Worm (Caenorhabditis elegans): ENCODE measurements around the gene T25B9.9.

DNA sequence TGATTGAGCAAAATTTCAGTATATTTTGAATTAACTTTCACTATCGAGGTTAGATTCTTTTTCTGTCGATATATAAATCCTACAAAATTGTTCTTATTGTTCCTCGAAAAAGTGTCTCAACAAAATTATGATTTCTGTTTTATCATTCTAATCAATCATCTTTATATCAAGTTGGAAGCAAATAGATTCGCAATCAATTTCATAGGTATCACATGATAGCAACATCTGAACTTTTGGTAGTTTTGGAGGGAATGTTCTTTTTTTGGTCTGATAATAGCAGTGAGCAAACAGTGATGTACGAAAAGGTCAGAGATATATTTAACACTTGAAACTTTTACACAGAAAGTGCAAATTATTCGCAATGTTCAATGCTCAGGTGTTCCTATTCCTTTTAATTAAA, 41.4 kb downstream of the T25B9.9 start:
- TF ChIP-seq ama-1 (optimal IDR thresholded peaks at IDR 0.05), result no peak
- no peak for TF ChIP-seq B0310.2 (tag; optimal IDR thresholded peaks at IDR 0.05)
- TF ChIP-seq hmbx-1 (tag; optimal IDR thresholded peaks at IDR 0.05), result no peak
- TF ChIP-seq tbx-11 (GFP tag; IDR thresholded peaks at IDR 0.05), result no peak
- no peak for TF ChIP-seq hnd-1 (tag; optimal IDR thresholded peaks at IDR 0.05)
- TF ChIP-seq ceh-13 (GFP tag; optimal IDR thresholded peaks at IDR 0.05), result no peak
- TF ChIP-seq ceh-36 (tag; optimal IDR thresholded peaks at IDR 0.05), result no peak
- no peak for TF ChIP-seq pes-1 (GFP tag; IDR thresholded peaks at IDR 0.05)
- TF ChIP-seq scrt-1 (GFP tag; IDR thresholded peaks at IDR 0.05), result no peak
- TF ChIP-seq sea-1 (GFP tag; conservative IDR thresholded peaks at IDR 0.05), result no peak
- TF ChIP-seq flt-1 (GFP tag; IDR thresholded peaks at IDR 0.05), result no peak
